Worm (Caenorhabditis elegans): ENCODE measurements around the gene W04E12.2.

Gene W04E12.2

DNA sequence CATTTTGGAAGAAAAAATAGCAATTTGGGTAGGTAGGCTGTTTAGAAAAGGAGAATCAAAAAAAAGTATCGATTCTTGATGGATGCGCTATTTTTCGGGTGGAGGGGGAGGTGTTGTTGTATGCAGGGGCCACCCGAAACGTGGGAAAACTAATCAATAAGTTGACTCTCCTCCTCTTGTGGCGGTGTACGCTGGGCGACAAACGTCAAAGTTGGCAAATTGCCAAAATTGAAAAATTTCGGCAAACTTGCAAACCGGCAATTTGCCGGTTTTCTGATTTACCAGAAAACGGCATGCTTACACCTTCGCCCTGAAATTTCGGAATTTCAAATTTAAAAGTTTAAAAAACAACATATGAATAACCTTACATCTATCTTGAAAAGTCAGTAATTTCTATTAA is at the start of gene W04E12.2:
Gene W04E12.2 (minus strand): TSS at position 101 of the 400 bp plus-strand sequence.
- TF ChIP-seq sptf-1 (tag; optimal IDR thresholded peaks at IDR 0.05) (no peak), lin-13 (tag; optimal IDR thresholded peaks at IDR 0.05) (no peak), ham-2 (GFP tag; optimal IDR thresholded peaks at IDR 0.05) (no peak), ceh-83 (GFP tag; optimal IDR thresholded peaks at IDR 0.05) (no peak), ceh-43 (GFP tag; optimal IDR thresholded peaks at IDR 0.05) (no peak), lsy-2 (tag; optimal IDR thresholded peaks at IDR 0.05) (no peak), flh-1 (GFP tag; optimal IDR thresholded peaks at IDR 0.05) (no peak), lin-32 (GFP tag; optimal IDR thresholded peaks at IDR 0.05) (no peak), M03D4.4 (tag; optimal IDR thresholded peaks at IDR 0.05) (no peak), mab-5 (tag; optimal IDR thresholded peaks at IDR 0.05) (no peak), elt-1 (tag; optimal IDR thresholded peaks at IDR 0.05; ENCODE audit: borderline replicate concordance, insufficient read depth) (no peak), bed-3 (GFP tag; optimal IDR thresholded peaks at IDR 0.05) (no peak), nhr-2 (tag; optimal IDR thresholded peaks at IDR 0.05) (no peak), cnd-1 (tag; optimal IDR thresholded peaks at IDR 0.05) (no peak), unc-39 (tag; optimal IDR thresholded peaks at IDR 0.05) (no peak), tbx-8 (GFP tag; optimal IDR thresholded peaks at IDR 0.05) (no peak)

DNA sequence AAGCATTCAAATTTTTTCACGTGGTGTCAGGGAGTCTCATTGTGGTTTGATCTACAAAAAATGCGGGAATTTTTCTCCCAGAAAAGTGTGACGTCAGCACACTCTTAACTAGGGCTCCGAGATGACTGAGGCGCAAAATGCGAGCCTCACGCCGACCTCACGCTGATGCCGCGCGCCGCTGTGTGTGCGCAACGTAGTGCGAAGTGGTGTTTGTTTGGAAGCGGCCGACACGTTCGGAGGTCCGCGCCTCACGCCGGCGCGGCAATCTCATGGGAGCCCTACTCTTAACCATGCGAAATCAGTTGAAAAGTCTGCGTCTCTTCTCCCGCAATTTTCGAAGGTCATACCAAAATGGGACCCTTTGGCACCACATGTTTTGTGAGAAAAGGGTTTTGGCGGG is 49.3 kb upstream of the W04E12.2 start:
- no peak for TF ChIP-seq zip-8 (tag; optimal IDR thresholded peaks at IDR 0.05)
- no peak for TF ChIP-seq sptf-1 (tag; optimal IDR thresholded peaks at IDR 0.05)
- TF ChIP-seq tbx-8 (GFP tag; optimal IDR thresholded peaks at IDR 0.05) = no peak
- no peak for TF ChIP-seq M03D4.4 (tag; optimal IDR thresholded peaks at IDR 0.05)
- TF ChIP-seq hlh-1 (tag; optimal IDR thresholded peaks at IDR 0.05) = no peak
- TF ChIP-seq mab-5 (tag; optimal IDR thresholded peaks at IDR 0.05) = no peak
- TF ChIP-seq mls-2 (tag; optimal IDR thresholded peaks at IDR 0.05) = no peak
- TF ChIP-seq nhr-76 (tag; optimal IDR thresholded peaks at IDR 0.05) = no peak
- TF ChIP-seq lsy-2 (tag; optimal IDR thresholded peaks at IDR 0.05) = no peak
- no peak for TF ChIP-seq flh-1 (GFP tag; optimal IDR thresholded peaks at IDR 0.05)
- no peak for TF ChIP-seq unc-120 (tag; optimal IDR thresholded peaks at IDR 0.05; ENCODE audit: poor library complexity, severe bottlenecking)
- TF ChIP-seq ceh-43 (GFP tag; optimal IDR thresholded peaks at IDR 0.05) = no peak
- no peak for TF ChIP-seq ham-2 (GFP tag; optimal IDR thresholded peaks at IDR 0.05)
- TF ChIP-seq lin-13 (tag; optimal IDR thresholded peaks at IDR 0.05) = no peak
- TF ChIP-seq blmp-1 (tag; optimal IDR thresholded peaks at IDR 0.05) = no peak
- TF ChIP-seq mep-1 (tag; optimal IDR thresholded peaks at IDR 0.05) = no peak
- TF ChIP-seq unc-62 (GFP tag; optimal IDR thresholded peaks at IDR 0.05) = no peak
- TF ChIP-seq elt-3 (tag; optimal IDR thresholded peaks at IDR 0.05) = no peak
- TF ChIP-seq nhr-237 (tag; optimal IDR thresholded peaks at IDR 0.05) = no peak

DNA sequence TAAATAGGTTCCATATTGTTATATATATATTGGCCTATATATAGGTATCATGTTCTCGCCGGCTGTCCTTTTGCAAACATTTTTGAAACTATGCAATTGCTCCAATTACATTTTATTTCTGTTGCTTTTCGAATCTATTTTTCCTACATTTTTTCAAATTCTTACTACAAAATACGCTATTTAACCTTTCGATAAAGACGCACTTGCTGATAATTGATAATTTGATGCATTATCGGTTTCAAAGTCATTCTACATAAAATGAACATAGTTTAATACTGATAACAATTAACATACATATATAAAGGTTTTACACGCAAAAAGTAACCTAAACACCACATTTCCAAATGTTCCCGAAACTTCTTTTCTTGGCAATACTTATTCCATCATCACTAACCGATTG is 47.4 kb upstream of the W04E12.2 start, which contains the start of gene clec-258:
Gene clec-258 (plus strand): TSS at position 81 of the 400 bp plus-strand sequence.
- no peak for TF ChIP-seq nhr-12 (tag; optimal IDR thresholded peaks at IDR 0.05)
- no peak for TF ChIP-seq blmp-1 (tag; optimal IDR thresholded peaks at IDR 0.05)
- TF ChIP-seq cnd-1 (tag; optimal IDR thresholded peaks at IDR 0.05) = no peak
- no peak for TF ChIP-seq sem-2 (GFP tag; optimal IDR thresholded peaks at IDR 0.05)
- TF ChIP-seq tbx-8 (GFP tag; optimal IDR thresholded peaks at IDR 0.05) = no peak
- TF ChIP-seq mls-2 (tag; optimal IDR thresholded peaks at IDR 0.05) = no peak
- TF ChIP-seq nhr-237 (tag; optimal IDR thresholded peaks at IDR 0.05) = no peak
- TF ChIP-seq hlh-1 (tag; optimal IDR thresholded peaks at IDR 0.05) = no peak
- TF ChIP-seq unc-39 (tag; optimal IDR thresholded peaks at IDR 0.05) = no peak
- TF ChIP-seq lin-32 (GFP tag; optimal IDR thresholded peaks at IDR 0.05) = no peak
- TF ChIP-seq elt-1 (tag; optimal IDR thresholded peaks at IDR 0.05; ENCODE audit: borderline replicate concordance, insufficient read depth) = no peak

DNA sequence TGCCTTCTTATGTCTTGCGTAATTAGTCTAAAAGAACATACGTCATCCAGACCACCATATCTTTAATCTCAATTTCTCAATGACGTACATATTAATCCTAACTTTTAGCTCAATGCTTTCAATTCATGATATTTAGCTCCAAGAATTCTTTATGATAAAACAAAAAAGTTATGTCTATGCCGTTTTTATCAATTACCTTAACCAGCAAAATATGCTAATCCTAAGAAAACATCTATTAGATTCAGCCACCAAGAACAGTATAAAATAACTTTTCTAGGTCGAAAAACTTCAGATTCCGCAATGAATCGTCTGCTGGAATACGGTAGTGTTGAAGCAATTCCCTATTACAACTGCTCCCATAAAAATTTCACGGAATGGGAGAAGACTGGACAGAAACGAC is 42.9 kb upstream of the W04E12.2 start, which contains the start of gene srt-45:
Gene srt-45 (plus strand): TSS at position 301 of the 400 bp plus-strand sequence.
- TF ChIP-seq sptf-1 (tag; optimal IDR thresholded peaks at IDR 0.05) = no peak
- no peak for TF ChIP-seq ham-2 (GFP tag; optimal IDR thresholded peaks at IDR 0.05)
- no peak for TF ChIP-seq unc-62 (GFP tag; optimal IDR thresholded peaks at IDR 0.05)
- peak; percentile 11 for TF ChIP-seq zip-8 (tag; optimal IDR thresholded peaks at IDR 0.05)

DNA sequence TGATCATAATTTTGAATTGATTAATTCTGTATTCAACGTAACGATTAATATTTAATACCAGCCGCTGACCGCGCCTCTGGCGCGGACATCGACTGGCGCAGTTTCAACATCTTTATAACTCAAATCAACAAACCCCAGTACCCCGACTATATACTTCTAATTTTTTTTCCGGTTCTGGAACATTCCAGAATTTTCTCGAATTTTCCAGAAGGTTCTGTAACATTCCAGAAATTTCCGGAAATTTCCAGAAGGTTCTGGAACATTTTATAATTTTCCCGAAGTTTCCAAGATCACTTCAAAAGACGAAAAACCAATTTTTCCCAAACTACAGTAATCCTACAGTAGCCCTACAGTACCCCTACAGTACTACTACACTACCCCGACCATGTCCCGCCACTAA is 38.3 kb upstream of the W04E12.2 start:
- TF ChIP-seq lin-32 (GFP tag; optimal IDR thresholded peaks at IDR 0.05) (no peak), ceh-39 (tag; optimal IDR thresholded peaks at IDR 0.05) (no peak)

DNA sequence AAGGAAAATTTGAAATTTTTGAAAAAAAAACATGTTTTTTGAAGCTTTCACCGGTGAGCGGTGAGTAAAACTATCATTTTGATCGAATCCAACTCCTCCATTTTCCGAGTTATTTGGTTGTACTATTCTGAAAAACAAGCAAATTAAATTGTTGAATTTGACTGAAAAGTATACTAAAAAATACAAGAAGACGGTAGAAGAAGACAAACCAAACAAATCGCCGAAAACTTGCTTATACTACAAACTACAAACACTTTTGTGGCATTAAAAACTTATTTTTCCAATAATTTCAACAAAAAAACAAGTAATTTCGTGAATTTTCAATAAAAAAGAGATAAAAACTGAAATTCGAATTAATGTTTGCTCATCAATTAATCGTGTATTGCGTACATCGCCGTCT is 37.7 kb upstream of the W04E12.2 start, which contains the start of gene fbxa-194:
Gene fbxa-194 (minus strand): TSS at position 101 of the 400 bp plus-strand sequence.
- TF ChIP-seq ceh-43 (GFP tag; optimal IDR thresholded peaks at IDR 0.05) (no peak), blmp-1 (tag; optimal IDR thresholded peaks at IDR 0.05) (no peak), sptf-1 (tag; optimal IDR thresholded peaks at IDR 0.05) (no peak), elt-3 (tag; optimal IDR thresholded peaks at IDR 0.05) (no peak), ceh-83 (GFP tag; optimal IDR thresholded peaks at IDR 0.05) (no peak), lin-32 (GFP tag; optimal IDR thresholded peaks at IDR 0.05) (no peak), mls-2 (tag; optimal IDR thresholded peaks at IDR 0.05) (no peak), snpc-4 (tag; optimal IDR thresholded peaks at IDR 0.05) (no peak), unc-120 (tag; optimal IDR thresholded peaks at IDR 0.05; ENCODE audit: poor library complexity, severe bottlenecking) (no peak), zip-8 (tag; optimal IDR thresholded peaks at IDR 0.05) (no peak), ceh-39 (tag; optimal IDR thresholded peaks at IDR 0.05) (no peak), pha-4 (tag; optimal IDR thresholded peaks at IDR 0.05) (no peak), M03D4.4 (tag; optimal IDR thresholded peaks at IDR 0.05) (no peak), cnd-1 (tag; optimal IDR thresholded peaks at IDR 0.05) (no peak), flh-1 (GFP tag; optimal IDR thresholded peaks at IDR 0.05) (no peak), ces-1 (GFP tag; optimal IDR thresholded peaks at IDR 0.05) (no peak), unc-62 (GFP tag; optimal IDR thresholded peaks at IDR 0.05) (no peak), nhr-237 (tag; optimal IDR thresholded peaks at IDR 0.05) (no peak)

Data from whole organism, mixed stage, embryonic.